Fruit fly (Drosophila melanogaster): Measurements from ENCODE around the gene CG32845.

CG32845 gene

dm6 chr3L:223019-223902, 49.9 kb downstream of the CG32845 start, which contains the start of the genes pyx and CG33229:
pyx (minus strand) TSS chr3L:223069.
CG33229 (plus strand) TSS chr3L:223852.
- TF ChIP-seq Smox (GFP tag; optimal IDR thresholded peaks at IDR 0.05), result peak; percentile 78
- TF ChIP-seq cyc (GFP tag; optimal IDR thresholded peaks at IDR 0.05), result peak; percentile 89
- TF ChIP-seq Eip93F (GFP tag; optimal IDR thresholded peaks at IDR 0.05), result peak; percentile 79
- peak; percentile 71 for TF ChIP-seq CG6808 (GFP tag; optimal IDR thresholded peaks at IDR 0.05)
- no peak for TF ChIP-seq CG7368 (GFP tag; optimal IDR thresholded peaks at IDR 0.05)
- TF ChIP-seq CG8119 (GFP tag; IDR thresholded peaks at IDR 0.05), result peak; percentile 74
- TF ChIP-seq CG6276 (GFP tag; optimal IDR thresholded peaks at IDR 0.05), result peak; percentile 74
- peak; percentile 88 for TF ChIP-seq esn (GFP tag; optimal IDR thresholded peaks at IDR 0.05)
- TF ChIP-seq spab (GFP tag; optimal IDR thresholded peaks at IDR 0.05), result peak; percentile 56
- TF ChIP-seq CG6163 (GFP tag; IDR thresholded peaks at IDR 0.05), result peak; percentile 81
- peak; percentile 67 for TF ChIP-seq CG8632 (GFP tag; optimal IDR thresholded peaks at IDR 0.05)
- TF ChIP-seq achi (GFP tag; optimal IDR thresholded peaks at IDR 0.05), result peak; percentile 78
- peak; percentile 94 for TF ChIP-seq CG32006 (GFP tag; optimal IDR thresholded peaks at IDR 0.05)
- TF ChIP-seq Hr39 (GFP tag; optimal IDR thresholded peaks at IDR 0.05), result peak; percentile 89
- TF ChIP-seq Ets21C (GFP tag; optimal IDR thresholded peaks at IDR 0.05), result peak; percentile 86
- no peak for TF ChIP-seq fkh (GFP tag; optimal IDR thresholded peaks at IDR 0.05)
- TF ChIP-seq CG31627 (GFP tag; optimal IDR thresholded peaks at IDR 0.05), result peak; percentile 92
- peak; percentile 66 for TF ChIP-seq Gug (GFP tag; IDR thresholded peaks at IDR 0.05)
- TF ChIP-seq Sox102F (GFP tag; optimal IDR thresholded peaks at IDR 0.05), result peak; percentile 74
- TF ChIP-seq CG1621 (tag; optimal IDR thresholded peaks at IDR 0.05), result peak; percentile 42
- TF ChIP-seq pdm3 (GFP tag; optimal IDR thresholded peaks at IDR 0.05), result peak; percentile 86
- TF ChIP-seq dsx (GFP tag; optimal IDR thresholded peaks at IDR 0.05; ENCODE audit: poor library complexity, severe bottlenecking), result peak; percentile 67
- TF ChIP-seq CG3032 (tag; optimal IDR thresholded peaks at IDR 0.05), result peak; percentile 81
- TF ChIP-seq Ets96B (tag; optimal IDR thresholded peaks at IDR 0.05), result peak; percentile 70
- peak; percentile 81 for TF ChIP-seq CG11902 (GFP tag; optimal IDR thresholded peaks at IDR 0.05)
- TF ChIP-seq CG10669 (GFP tag; optimal IDR thresholded peaks at IDR 0.05), result peak; percentile 72
- peak; percentile 87 for TF ChIP-seq OdsH (GFP tag; optimal IDR thresholded peaks at IDR 0.05)
- peak; percentile 12 to 44 for TF ChIP-seq ss (GFP tag; optimal IDR thresholded peaks at IDR 0.05)
- peak; percentile 79 for TF ChIP-seq Eip75B (GFP tag; optimal IDR thresholded peaks at IDR 0.05)
- TF ChIP-seq CG4318 (GFP tag; optimal IDR thresholded peaks at IDR 0.05), result no peak
- TF ChIP-seq CG11294 (GFP tag; IDR thresholded peaks at IDR 0.05), result peak; percentile 65; the same call in 1 of the 2 replicates
- TF ChIP-seq CG11762 (GFP tag; optimal IDR thresholded peaks at IDR 0.05; ENCODE audit: insufficient read depth), result peak; percentile 40
- peak; percentile 88 for TF ChIP-seq lz (GFP tag; optimal IDR thresholded peaks at IDR 0.05)
- TF ChIP-seq vri (GFP tag; optimal IDR thresholded peaks at IDR 0.05), result no peak
- TF ChIP-seq acj6 (GFP tag; optimal IDR thresholded peaks at IDR 0.05), result peak; percentile 88
- peak; percentile 86 for TF ChIP-seq CG10631 (GFP tag; optimal IDR thresholded peaks at IDR 0.05)
- peak; percentile 57 for TF ChIP-seq CG8319 (GFP tag; optimal IDR thresholded peaks at IDR 0.05)
- peak; percentile 74 for TF ChIP-seq CG6792 (GFP tag; optimal IDR thresholded peaks at IDR 0.05)
- no peak for TF ChIP-seq CG9139 (GFP tag; optimal IDR thresholded peaks at IDR 0.05)
- peak; percentile 65 for TF ChIP-seq Lpt (GFP tag; optimal IDR thresholded peaks at IDR 0.05)
- TF ChIP-seq Met (GFP tag; optimal IDR thresholded peaks at IDR 0.05), result peak; percentile 82
- TF ChIP-seq CG34406 (GFP tag; optimal IDR thresholded peaks at IDR 0.05), result peak; percentile 75
- peak; percentile 62 for TF ChIP-seq CG15336 (GFP tag; IDR thresholded peaks at IDR 0.05)
- peak; percentile 65 for TF ChIP-seq Blimp-1 (GFP tag; optimal IDR thresholded peaks at IDR 0.05)
- peak; percentile 91 for TF ChIP-seq Eip78C (GFP tag)
- TF ChIP-seq fd59A (GFP tag; optimal IDR thresholded peaks at IDR 0.05), result peak; percentile 64
- TF ChIP-seq dac (GFP tag; optimal IDR thresholded peaks at IDR 0.05), result peak; percentile 80
- TF ChIP-seq Hr38 (GFP tag; optimal IDR thresholded peaks at IDR 0.05), result no peak
- TF ChIP-seq net (GFP tag; optimal IDR thresholded peaks at IDR 0.05), result peak; percentile 77
- TF ChIP-seq Sox14 (GFP tag; optimal IDR thresholded peaks at IDR 0.05), result peak; percentile 79

All from whole organism, prepupa.